Fruit fly (Drosophila melanogaster): ENCODE data around the gene CG10859.

Gene CG10859

DNA sequence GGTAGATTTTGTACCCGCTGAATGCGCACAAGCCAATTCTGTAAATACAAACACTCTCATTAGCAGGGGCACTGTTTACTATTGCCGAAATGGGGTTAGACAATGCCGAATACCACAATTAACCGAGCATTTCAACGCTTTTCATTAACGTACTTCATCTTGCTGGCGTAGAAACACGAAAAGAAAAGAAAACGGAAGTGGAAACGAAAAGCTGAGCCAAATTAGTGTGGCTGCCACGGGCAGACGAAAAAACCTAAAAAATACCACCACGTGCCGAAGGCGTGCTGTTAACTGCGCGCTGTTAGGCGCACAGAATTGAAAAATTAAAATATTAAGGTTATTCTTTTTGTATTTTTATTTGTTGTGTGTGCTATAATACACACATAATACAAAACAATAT lies 3.6 kb downstream of the CG10859 start, which contains the start of gene RpL24 (continued):
- no peak for TF ChIP-seq Poxn (GFP tag; IDR thresholded peaks at IDR 0.05)
- TF ChIP-seq YL-1 (GFP tag; optimal IDR thresholded peaks at IDR 0.05) = peak; percentile 99
- peak; percentile 31; the same call in 1 of the 2 replicates for TF ChIP-seq Dref (GFP tag; IDR thresholded peaks at IDR 0.05)
- TF ChIP-seq tx (GFP tag; optimal IDR thresholded peaks at IDR 0.05) = peak; percentile 57
- peak; percentile 59 for TF ChIP-seq pum (GFP tag; optimal IDR thresholded peaks at IDR 0.05)
- peak; percentile 64; the same call in 1 of the 2 replicates for TF ChIP-seq CG7372 (GFP tag; IDR thresholded peaks at IDR 0.05)
- peak; percentile 85 for TF ChIP-seq CHES-1-like (GFP tag; optimal IDR thresholded peaks at IDR 0.05)
- peak; percentile 99 for TF ChIP-seq ci (GFP tag; IDR thresholded peaks at IDR 0.05)
- peak; percentile 96 for TF ChIP-seq odd (GFP tag; optimal IDR thresholded peaks at IDR 0.05)
- TF ChIP-seq tll (GFP tag; optimal IDR thresholded peaks at IDR 0.05) = peak in 1 of 2 experiments; percentile 17
- TF ChIP-seq CG34422 (GFP tag; IDR thresholded peaks at IDR 0.05) = peak; percentile 90; the same call in 2 of the 3 replicates
- TF ChIP-seq zfh2 (GFP tag; optimal IDR thresholded peaks at IDR 0.05) = peak; percentile 69
- TF ChIP-seq psq (GFP tag; optimal IDR thresholded peaks at IDR 0.05) = peak; percentile 83
- TF ChIP-seq maf-S (GFP tag; optimal IDR thresholded peaks at IDR 0.05) = peak; percentile 90
- peak; percentile 90 for TF ChIP-seq gcm2 (GFP tag; optimal IDR thresholded peaks at IDR 0.05)
- TF ChIP-seq Fer3 (tag; optimal IDR thresholded peaks at IDR 0.05) = peak; percentile 93
- TF ChIP-seq Optix (GFP tag; IDR thresholded peaks at IDR 0.05) = peak; percentile 73
- 0 out of 3 replicates have a peak, but pooled peaks have one; percentile 11 for TF ChIP-seq Opbp (GFP tag; IDR thresholded peaks at IDR 0.05; ENCODE audit: partially characterized antibody)
- TF ChIP-seq CG2116 (GFP tag; optimal IDR thresholded peaks at IDR 0.05) = peak; percentile 84
- TF ChIP-seq Hmx (GFP tag; optimal IDR thresholded peaks at IDR 0.05) = peak; percentile 57
- TF ChIP-seq peb (GFP tag; IDR thresholded peaks at IDR 0.05) = no peak
- TF ChIP-seq CG4328 (GFP tag; optimal IDR thresholded peaks at IDR 0.05) = peak; percentile 95
- peak; percentile 78 for TF ChIP-seq tgo (GFP tag; IDR thresholded peaks at IDR 0.05)
- peak; percentile 93 for TF ChIP-seq sr (GFP tag; IDR thresholded peaks at IDR 0.05)
- TF ChIP-seq CG11723 (GFP tag; optimal IDR thresholded peaks at IDR 0.05) = peak; percentile 92
- TF ChIP-seq Hmr (GFP tag; optimal IDR thresholded peaks at IDR 0.05) = peak; percentile 97
- peak; percentile 82 for TF ChIP-seq dysf (GFP tag; IDR thresholded peaks at IDR 0.05)
- TF ChIP-seq CG10274 (GFP tag; optimal IDR thresholded peaks at IDR 0.05) = peak; percentile 87
- TF ChIP-seq CG8944 (GFP tag; optimal IDR thresholded peaks at IDR 0.05) = peak; percentile 69
- peak; percentile 70 for TF ChIP-seq CG10321 (GFP tag; IDR thresholded peaks at IDR 0.05)
- TF ChIP-seq CG1529 (GFP tag; optimal IDR thresholded peaks at IDR 0.05) = peak; percentile 83
- peak; percentile 90 for TF ChIP-seq Rx (GFP tag; IDR thresholded peaks at IDR 0.05)
- peak; percentile 85 for TF ChIP-seq CG2712 (tag; optimal IDR thresholded peaks at IDR 0.05)
- TF ChIP-seq HLH54F (GFP tag; optimal IDR thresholded peaks at IDR 0.05) = peak; percentile 83
- TF ChIP-seq Xrp1 (GFP tag; IDR thresholded peaks at IDR 0.05) = peak; percentile 22
- TF ChIP-seq CG15479 (GFP tag; optimal IDR thresholded peaks at IDR 0.05) = peak; percentile 17
- no peak for TF ChIP-seq CG8765 (GFP tag; IDR thresholded peaks at IDR 0.05)
- TF ChIP-seq CG13624 (GFP tag; optimal IDR thresholded peaks at IDR 0.05) = peak; percentile 92
- no peak for TF ChIP-seq Doc2 (GFP tag; IDR thresholded peaks at IDR 0.05)
- peak; percentile 83 for TF ChIP-seq phol (tag; optimal IDR thresholded peaks at IDR 0.05)
- 0 out of 3 replicates have a peak, but pooled peaks have one; percentile 29 for TF ChIP-seq CG6791 (GFP tag; IDR thresholded peaks at IDR 0.05; ENCODE audit: partially characterized antibody)
- peak; percentile 95 for TF ChIP-seq CG9727 (GFP tag; optimal IDR thresholded peaks at IDR 0.05)
- TF ChIP-seq CG10543 (GFP tag; optimal IDR thresholded peaks at IDR 0.05) = peak; percentile 96
- peak; percentile 85 for TF ChIP-seq CG11085 (GFP tag; IDR thresholded peaks at IDR 0.05)
- TF ChIP-seq Nf-YA (GFP tag; IDR thresholded peaks at IDR 0.05) = peak; percentile 83
- TF ChIP-seq Sry-β (GFP tag; optimal IDR thresholded peaks at IDR 0.05) = peak; percentile 67
- peak; percentile 90 for TF ChIP-seq CG12391 (tag; optimal IDR thresholded peaks at IDR 0.05)
- TF ChIP-seq Meics (GFP tag; optimal IDR thresholded peaks at IDR 0.05) = peak; percentile 97
- TF ChIP-seq pfk (GFP tag; optimal IDR thresholded peaks at IDR 0.05) = peak; percentile 85
- peak; percentile 99 for TF ChIP-seq CG7987 (GFP tag; optimal IDR thresholded peaks at IDR 0.05)
- peak; percentile 90 for TF ChIP-seq CG4424 (GFP tag; optimal IDR thresholded peaks at IDR 0.05)

Measured in whole organism, embryonic.